Fruit fly (Drosophila melanogaster) whole organism, embryonic: ENCODE data around the gene CG17327.

ENCODE experiments used
- Antp ChIP-seq: fragments of 200-800 bp; sonication (Bioruptor generic); optimal IDR thresholded peaks from 3 replicates; lab custom pipeline; 2016; ENCODE audit warnings: missing biosample characterization, missing genetic modification characterization
- Blimp-1 ChIP-seq: fragments of 200-800 bp; sonication (Bioruptor generic); optimal IDR thresholded peaks from 3 replicates; lab custom pipeline; 2018; ENCODE audit warnings: missing biosample characterization, missing genetic modification characterization, mild to moderate bottlenecking, moderate library complexity, missing genetic modification reagents
- CG11093 ChIP-seq: fragments of 200-800 bp; sonication (Bioruptor generic); IDR thresholded peaks from 3 replicates; pipeline ENCODE4 v1.3.6; 2022; ENCODE audit warnings: missing biosample characterization, missing genetic modification characterization
- CG11398 ChIP-seq: fragments of 200-800 bp; sonication (Bioruptor generic); optimal IDR thresholded peaks from 2 replicates; lab custom pipeline; 2016; ENCODE audit warnings: missing biosample characterization, missing genetic modification characterization
- CG12104 ChIP-seq: fragments of 200-800 bp; sonication (Bioruptor generic); optimal IDR thresholded peaks from 3 replicates; lab custom pipeline; 2016; ENCODE audit warnings: missing biosample characterization, missing genetic modification characterization
- CG12659 ChIP-seq: fragments of 200-800 bp; sonication (Bioruptor generic); optimal IDR thresholded peaks from 3 replicates; lab custom pipeline; 2017; ENCODE audit warnings: mild to moderate bottlenecking, missing biosample characterization, missing genetic modification reagents, missing genetic modification characterization
- CG14441 ChIP-seq: fragments of 200-800 bp; sonication (Bioruptor generic); IDR thresholded peaks from 2 replicates; pipeline ENCODE4 v1.3.6; 2022; ENCODE audit warnings: missing biosample characterization, missing genetic modification characterization
- CG1529 ChIP-seq: fragments of 200-800 bp; sonication (Bioruptor generic); optimal IDR thresholded peaks from 3 replicates; lab custom pipeline; 2018; ENCODE audit warnings: missing biosample characterization, missing genetic modification characterization
- CG17359 ChIP-seq: fragments of 200-800 bp; sonication (Bioruptor generic); optimal IDR thresholded peaks from 3 replicates; lab custom pipeline; 2018; ENCODE audit warnings: missing biosample characterization, mild to moderate bottlenecking, missing genetic modification characterization, moderate library complexity
- CG17385 ChIP-seq: fragments of 200-800 bp; sonication (Bioruptor generic); optimal IDR thresholded peaks from 3 replicates; lab custom pipeline; 2018; ENCODE audit warnings: missing biosample characterization, mild to moderate bottlenecking, missing genetic modification characterization
- CG17829 ChIP-seq: fragments of 200-800 bp; optimal IDR thresholded peaks from 2 replicates; lab custom pipeline; 2019; ENCODE audit warnings: missing biosample characterization, mild to moderate bottlenecking, missing genetic modification characterization, moderate library complexity
- CG1792 ChIP-seq: fragments of 200-800 bp; sonication (Bioruptor generic); optimal IDR thresholded peaks from 2 replicates; lab custom pipeline; 2016; ENCODE audit warnings: missing biosample characterization, missing genetic modification characterization
- CG18764 ChIP-seq: fragments of 200-800 bp; sonication (Bioruptor generic); optimal IDR thresholded peaks from 3 replicates; lab custom pipeline; 2016; ENCODE audit warnings: missing biosample characterization, missing genetic modification characterization
- CG4854 ChIP-seq: fragments of 200-800 bp; sonication (Bioruptor generic); optimal IDR thresholded peaks from 2 replicates; lab custom pipeline; 2016; ENCODE audit warnings: missing biosample characterization, missing genetic modification characterization, inconsistent platforms
- CG5180 ChIP-seq: fragments of 200-800 bp; sonication (Bioruptor generic); optimal IDR thresholded peaks from 3 replicates; lab custom pipeline; 2017; ENCODE audit warnings: missing biosample characterization, missing genetic modification characterization, mild to moderate bottlenecking, moderate library complexity, missing genetic modification reagents
- CG6689 ChIP-seq: fragments of 200-800 bp; sonication (Bioruptor generic); IDR thresholded peaks from 2 replicates; pipeline ENCODE4 v1.3.6; 2022; ENCODE audit warnings: missing biosample characterization, missing genetic modification characterization
- CG6854 ChIP-seq: fragments of 200-800 bp; sonication (Bioruptor generic); optimal IDR thresholded peaks from 3 replicates; lab custom pipeline; 2017; ENCODE audit warnings: missing biosample characterization, mild to moderate bottlenecking, missing genetic modification characterization
- CG7963 ChIP-seq: fragments of 200-800 bp; sonication (Bioruptor generic); IDR thresholded peaks from 3 replicates; pipeline ENCODE4 v1.3.6; 2022; ENCODE audit warnings: missing biosample characterization, missing genetic modification characterization; ENCODE audit not compliant: partially characterized antibody
- CG8290 ChIP-seq, 3 experiments: fragments of 200-800 bp; sonication (Bioruptor generic); optimal IDR thresholded peaks; 2 replicates each; lab custom pipeline; 2016 to 2019; ENCODE audit warnings: missing biosample characterization in 3 of 3, missing genetic modification characterization in 3 of 3, mild to moderate bottlenecking in 2 of 3, moderate library complexity in 1 of 3
- CG9215 ChIP-seq: fragments of 200-800 bp; sonication (Bioruptor generic); IDR thresholded peaks from 2 replicates; pipeline ENCODE4 v1.3.6; 2022; ENCODE audit warnings: missing biosample characterization, missing genetic modification characterization
- Deaf1 ChIP-seq: fragments of 200-800 bp; optimal IDR thresholded peaks from 3 replicates; lab custom pipeline; 2019; ENCODE audit warnings: missing biosample characterization, mild to moderate bottlenecking, missing genetic modification characterization, moderate library complexity
- Fer1 ChIP-seq: fragments of 200-800 bp; sonication (Bioruptor generic); optimal IDR thresholded peaks from 2 replicates; lab custom pipeline; 2017; ENCODE audit warnings: missing biosample characterization, mild to moderate bottlenecking, missing genetic modification characterization
- Gug ChIP-seq: fragments of 200-800 bp; sonication (Bioruptor generic); IDR thresholded peaks from 4 replicates; pipeline ENCODE4 v1.3.6; 2022; ENCODE audit warnings: missing biosample characterization, missing genetic modification characterization
- Ptx1 ChIP-seq: fragments of 200-800 bp; sonication (Bioruptor generic); IDR thresholded peaks from 2 replicates; pipeline ENCODE4 v1.3.6; 2022; ENCODE audit warnings: missing biosample characterization, missing genetic modification characterization
- TFAM ChIP-seq: fragments of 200-800 bp; sonication (Bioruptor generic); optimal IDR thresholded peaks from 2 replicates; lab custom pipeline; 2017; ENCODE audit warnings: missing biosample characterization, missing genetic modification characterization, inconsistent platforms
- Trl ChIP-seq, 3 experiments: fragments of >200 bp in 2 of 3; fragments of 200-800 bp in 1 of 3; sonication (Bioruptor generic) in 1 of 3; optimal IDR thresholded peaks; 2 replicates in 1 of 3; 3 replicates in 2 of 3; lab custom pipeline; 2016 to 2017; ENCODE audit warnings: missing biosample characterization in 1 of 3, missing genetic modification characterization in 1 of 3
- ac ChIP-seq: fragments of 200-800 bp; sonication (Bioruptor generic); optimal IDR thresholded peaks from 3 replicates; lab custom pipeline; 2017; ENCODE audit warnings: missing biosample characterization, mild to moderate bottlenecking, missing genetic modification characterization
- bab2 ChIP-seq: fragments of 200-800 bp; sonication (Bioruptor generic); optimal IDR thresholded peaks from 2 replicates; lab custom pipeline; 2016; ENCODE audit warnings: missing biosample characterization, missing genetic modification characterization
- bbx ChIP-seq: fragments of 200-800 bp; sonication (Bioruptor generic); IDR thresholded peaks from 2 replicates; pipeline ENCODE4 v1.3.6; 2022; ENCODE audit warnings: missing biosample characterization, missing genetic modification characterization; ENCODE audit not compliant: partially characterized antibody
- caup ChIP-seq: fragments of 200-800 bp; sonication (Bioruptor generic); optimal IDR thresholded peaks from 3 replicates; lab custom pipeline; 2017; ENCODE audit warnings: missing biosample characterization, mild to moderate bottlenecking, missing genetic modification characterization, moderate library complexity; ENCODE audit not compliant: severe bottlenecking
- crp ChIP-seq, 2 experiments: fragments of 200-800 bp; sonication (Bioruptor generic); optimal IDR thresholded peaks; 2 replicates in 1 of 2; 3 replicates in 1 of 2; lab custom pipeline; 2017; ENCODE audit warnings: missing biosample characterization in 2 of 2, missing genetic modification characterization in 2 of 2, mild to moderate bottlenecking in 1 of 2, moderate library complexity in 1 of 2
- dm ChIP-seq: fragments of 200-800 bp; sonication (Bioruptor generic); optimal IDR thresholded peaks from 3 replicates; lab custom pipeline; 2016; ENCODE audit warnings: missing biosample characterization, missing genetic modification characterization
- dmrt11E ChIP-seq: fragments of 200-800 bp; sonication (Bioruptor generic); optimal IDR thresholded peaks from 3 replicates; lab custom pipeline; 2018; ENCODE audit warnings: missing biosample characterization, mild to moderate bottlenecking, missing genetic modification characterization, moderate library complexity
- eyg ChIP-seq: fragments of 200-800 bp; sonication (Bioruptor generic); optimal IDR thresholded peaks from 3 replicates; lab custom pipeline; 2016; ENCODE audit warnings: missing biosample characterization, missing genetic modification characterization
- gfzf ChIP-seq: fragments of 200-800 bp; sonication (Bioruptor generic); optimal IDR thresholded peaks from 2 replicates; lab custom pipeline; 2016; ENCODE audit warnings: missing biosample characterization, mild to moderate bottlenecking, missing genetic modification characterization, moderate library complexity
- jing ChIP-seq: fragments of 200-800 bp; sonication (Bioruptor generic); optimal IDR thresholded peaks from 2 replicates; lab custom pipeline; 2018; ENCODE audit warnings: missing biosample characterization, mild to moderate bottlenecking, missing genetic modification characterization
- jumu ChIP-seq: fragments of 200-800 bp; sonication (Bioruptor generic); optimal IDR thresholded peaks from 3 replicates; lab custom pipeline; 2016; ENCODE audit warnings: missing biosample characterization, missing genetic modification characterization
- kah ChIP-seq: fragments of 200-800 bp; sonication (Bioruptor generic); optimal IDR thresholded peaks from 2 replicates; lab custom pipeline; 2018; ENCODE audit warnings: missing biosample characterization, mild to moderate bottlenecking, missing genetic modification characterization
- p53 ChIP-seq: fragments of 200-800 bp; sonication (Bioruptor generic); optimal IDR thresholded peaks from 2 replicates; lab custom pipeline; 2016; ENCODE audit warnings: missing biosample characterization, missing genetic modification characterization
- pb ChIP-seq: fragments of 200-800 bp; sonication (Bioruptor generic); optimal IDR thresholded peaks from 3 replicates; lab custom pipeline; 2016; ENCODE audit warnings: missing biosample characterization, missing genetic modification characterization
- salm ChIP-seq: fragments of 200-800 bp; sonication (Bioruptor generic); optimal IDR thresholded peaks from 2 replicates; lab custom pipeline; 2018; ENCODE audit warnings: missing biosample characterization, mild to moderate bottlenecking, missing genetic modification characterization
- sug ChIP-seq: fragments of 200-800 bp; optimal IDR thresholded peaks from 2 replicates; lab custom pipeline; 2019; ENCODE audit warnings: missing biosample characterization, mild to moderate bottlenecking, missing genetic modification characterization, moderate library complexity
- tio ChIP-seq: fragments of 200-800 bp; sonication (Bioruptor generic); optimal IDR thresholded peaks from 2 replicates; lab custom pipeline; 2017; ENCODE audit warnings: missing biosample characterization, missing genetic modification characterization, inconsistent platforms
- tna ChIP-seq: fragments of 200-800 bp; sonication (Bioruptor generic); IDR thresholded peaks from 2 replicates; pipeline ENCODE4 v1.3.6; 2022; ENCODE audit warnings: missing biosample characterization, missing genetic modification characterization; ENCODE audit not compliant: partially characterized antibody
- tx ChIP-seq: fragments of 200-800 bp; sonication (Bioruptor generic); optimal IDR thresholded peaks from 2 replicates; lab custom pipeline; 2016; ENCODE audit warnings: missing biosample characterization, missing genetic modification characterization
- vnd ChIP-seq: fragments of 200-800 bp; sonication (Bioruptor generic); IDR thresholded peaks from 3 replicates; pipeline ENCODE4 v1.3.6; 2022; ENCODE audit warnings: missing biosample characterization, missing genetic modification characterization; ENCODE audit not compliant: partially characterized antibody
- z ChIP-seq: fragments of 200-800 bp; sonication (Bioruptor generic); IDR thresholded peaks from 3 replicates; pipeline ENCODE4 v1.3.6; 2022; ENCODE audit warnings: missing biosample characterization, missing genetic modification characterization

CG17327 gene

DNA sequence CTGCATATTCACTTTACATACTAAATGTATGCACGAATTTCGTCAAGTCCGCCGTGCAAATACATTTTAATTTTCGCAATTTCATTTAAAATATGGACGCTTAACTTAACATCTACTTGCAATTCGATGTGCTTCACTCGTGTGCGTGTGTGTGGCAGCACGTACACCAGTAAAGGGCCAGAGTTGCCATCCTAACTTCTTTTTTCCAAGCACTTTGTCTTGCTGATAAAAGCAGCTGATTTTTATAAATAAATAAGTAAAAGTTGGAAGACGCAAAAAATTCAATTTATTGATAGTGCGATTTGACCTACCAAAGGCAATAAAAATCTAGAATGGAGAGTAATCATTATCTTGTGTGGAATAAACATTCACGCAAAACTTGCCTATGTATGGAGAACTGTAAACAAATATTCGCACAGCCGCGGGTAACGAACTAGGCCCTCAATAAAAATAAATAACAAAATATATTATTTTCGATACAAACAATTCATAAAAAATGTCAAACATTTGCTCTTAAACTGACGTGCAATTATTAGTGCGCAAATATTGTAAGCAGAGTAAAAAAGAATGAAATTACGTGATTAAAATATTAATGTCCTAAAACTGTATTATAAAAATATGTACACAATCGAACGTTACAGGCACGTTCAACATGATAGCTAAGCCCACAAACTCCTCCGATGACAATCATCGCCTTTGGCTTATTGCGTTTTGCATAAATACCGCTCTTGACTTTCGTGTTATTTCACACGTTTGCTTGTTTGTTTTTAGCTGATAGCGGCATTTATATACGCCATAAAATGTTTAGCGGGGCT is 15.2 kb downstream of the CG17327 start (continued):
- TF ChIP-seq bab2 (GFP tag; lab: Kevin White, UChicago) (no peak), CG17829 (tag; lab: Kevin White, UChicago) (peak; percentile 61), TFAM (GFP tag; lab: Kevin White, UChicago) (no peak), CG9215 (GFP tag; lab: Robert Waterston, UW) (peak; percentile 68), jing (GFP tag; lab: Kevin White, UChicago) (no peak), tio (peak; percentile 74), vnd (GFP tag; lab: Robert Waterston, UW) (no peak), CG18764 (GFP tag; lab: Kevin White, UChicago) (peak; percentile 13), salm (tag; lab: Kevin White, UChicago) (no peak), CG11398 (no peak), CG11093 (GFP tag; lab: Robert Waterston, UW) (no peak), CG8290 (GFP tag; optimal IDR thresholded peaks at IDR 0.05; lab: Kevin White, UChicago) (no peak), CG8290 (tag; optimal IDR thresholded peaks at IDR 0.05; lab: Kevin White, UChicago) (peak in 1 of 2 experiments; percentile 60), eyg (GFP tag; lab: Kevin White, UChicago) (no peak), Gug (GFP tag; lab: Robert Waterston, UW) (no peak), dm (GFP tag; lab: Kevin White, UChicago) (no peak), CG17359 (peak; percentile 65), CG14441 (peak; percentile 37; the same call in 1 of the 2 replicates), CG17385 (GFP tag; lab: Kevin White, UChicago) (peak; percentile 80), sug (tag; lab: Kevin White, UChicago) (peak; percentile 81), Trl (optimal IDR thresholded peaks at IDR 0.05; lab: Kevin White, UChicago) (no peak), Trl (GFP tag; optimal IDR thresholded peaks at IDR 0.05; lab: Kevin White, UChicago) (no peak), CG7963 (GFP tag; lab: Robert Waterston, UW) (no peak), jumu (GFP tag; lab: Kevin White, UChicago) (no peak), CG1529 (GFP tag; lab: Kevin White, UChicago) (peak; percentile 18), p53 (GFP tag; lab: Kevin White, UChicago) (no peak), z (GFP tag; lab: Robert Waterston, UW) (no peak), CG5180 (GFP tag; lab: Kevin White, UChicago) (peak; percentile 60), gfzf (GFP tag; lab: Kevin White, UChicago) (no peak), Ptx1 (GFP tag; lab: Robert Waterston, UW) (peak; percentile 64), caup (peak; percentile 78), kah (no peak), pb (GFP tag; lab: Kevin White, UChicago) (no peak), crp (GFP tag; optimal IDR thresholded peaks at IDR 0.05; lab: Kevin White, UChicago) (peak in 1 of 2 experiments; percentile 48), CG12659 (GFP tag; lab: Kevin White, UChicago) (peak; percentile 84), dmrt11E (tag; lab: Kevin White, UChicago) (peak; percentile 53), CG6854 (GFP tag; lab: Kevin White, UChicago) (peak; percentile 67), ac (GFP tag; lab: Kevin White, UChicago) (no peak), Antp (GFP tag; lab: Kevin White, UChicago) (no peak), CG6689 (GFP tag; lab: Robert Waterston, UW) (peak; percentile 45), CG4854 (GFP tag; lab: Kevin White, UChicago) (no peak), Fer1 (peak; percentile 69), bbx (GFP tag; lab: Robert Waterston, UW) (0 out of 2 replicates have a peak, but pooled peaks have one; percentile 25), Deaf1 (tag; lab: Kevin White, UChicago) (peak; percentile 40), tx (GFP tag; lab: Kevin White, UChicago) (no peak), Blimp-1 (GFP tag; lab: Kevin White, UChicago) (peak; percentile 38), tna (GFP tag; lab: Robert Waterston, UW) (no peak), CG1792 (GFP tag; lab: Kevin White, UChicago) (no peak), CG12104 (peak; percentile 41)
